Fruit fly (Drosophila melanogaster) whole organism, adult: Measurements from ENCODE around the gene Spase12.

Source experiments
- Clk ChIP-seq: fragments of 200-800 bp; sonication (Bioruptor generic); optimal IDR thresholded peaks from 2 replicates; lab custom pipeline; 2017; ENCODE audit warnings: missing biosample characterization, missing genetic modification characterization
- bab1 ChIP-seq: fragments of 200-800 bp; sonication (Bioruptor generic); optimal IDR thresholded peaks from 3 replicates; lab custom pipeline; 2019; ENCODE audit warnings: missing biosample characterization, mild to moderate bottlenecking, missing genetic modification characterization, moderate library complexity
- cnc ChIP-seq, 2 experiments: fragments of >200 bp; optimal IDR thresholded peaks; 2 replicates each; lab custom pipeline; 2017
- kay ChIP-seq: fragments of 200-800 bp; sonication (Bioruptor generic); peaks from one replicate; lab custom pipeline; 2016; ENCODE audit warnings: missing biosample characterization, missing genetic modification characterization, borderline replicate concordance
- pad ChIP-seq: fragments of 200-800 bp; sonication (Bioruptor generic); optimal IDR thresholded peaks from 3 replicates; lab custom pipeline; 2017; ENCODE audit warnings: missing biosample characterization, missing genetic modification characterization, mild to moderate bottlenecking, moderate library complexity, missing genetic modification reagents

DNA sequence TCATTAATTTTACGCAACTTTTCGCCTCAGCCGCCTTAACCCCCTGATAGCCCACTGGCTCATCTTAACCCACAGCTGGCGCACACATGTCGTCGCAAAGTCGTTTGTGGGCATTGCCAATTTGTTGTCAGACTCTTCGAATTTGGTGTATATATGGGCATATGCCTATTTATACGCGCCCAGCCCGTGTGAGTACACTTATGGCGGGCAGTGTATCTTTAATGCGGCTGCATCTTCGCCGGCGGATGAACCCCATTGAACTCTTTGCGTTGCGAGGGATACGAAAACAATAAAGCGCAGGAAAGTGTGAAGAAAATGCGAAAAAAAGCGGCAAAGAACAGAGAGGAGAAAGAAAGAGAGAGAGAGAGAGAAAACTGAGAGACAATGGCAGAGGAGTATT lies 29.9 kb downstream of the Spase12 start:
- TF ChIP-seq kay (GFP tag; lab: Kevin White, UChicago) (no peak), cnc (optimal IDR thresholded peaks at IDR 0.05; lab: Kevin White, UChicago) (no peak), Clk (GFP tag; lab: Kevin White, UChicago) (no peak), bab1 (GFP tag; lab: Kevin White, UChicago) (no peak), pad (GFP tag; lab: Kevin White, UChicago) (no peak)
